Worm (Caenorhabditis elegans) whole organism, L4 larva: ENCODE data around the gene hsp-6.

Experiments used
- F10B5.3 ChIP-seq: sonication (generic microtip); optimal IDR thresholded peaks from 2 replicates; lab custom pipeline; 2016; ENCODE audit warnings: mild to moderate bottlenecking, missing genetic modification characterization, missing compliant biosample characterization
- R02D3.7 ChIP-seq: fragments of 150-350 bp; sonication (generic microtip); optimal IDR thresholded peaks from 3 replicates; lab custom pipeline; 2014; ENCODE audit warnings: missing biosample characterization, missing genetic modification characterization
- ZK337.2 ChIP-seq: fragments of 200-800 bp; sonication (Bioruptor generic); IDR thresholded peaks from 2 replicates; pipeline ENCODE4 v1.3.6; 2022; ENCODE audit warnings: missing genetic modification reagents, missing genetic modification characterization, missing compliant biosample characterization
- aha-1 ChIP-seq: fragments of 150-350 bp; peaks from one replicate; lab custom pipeline; 2014; ENCODE audit warnings: missing biosample characterization, missing genetic modification characterization
- attf-4 ChIP-seq: sonication (generic microtip); optimal IDR thresholded peaks from 3 replicates; lab custom pipeline; 2017; ENCODE audit warnings: missing biosample characterization, missing genetic modification characterization
- ceh-20 ChIP-seq: fragments of 200-800 bp; sonication (Bioruptor generic); IDR thresholded peaks from 2 replicates; pipeline ENCODE4 v1.3.6; 2022; ENCODE audit warnings: missing genetic modification reagents, missing genetic modification characterization, missing compliant biosample characterization
- ceh-32 ChIP-seq: sonication (generic microtip); optimal IDR thresholded peaks from 2 replicates; lab custom pipeline; 2016; ENCODE audit warnings: mild to moderate bottlenecking, missing genetic modification characterization, missing compliant biosample characterization; ENCODE audit not compliant: poor library complexity
- ceh-44 ChIP-seq: fragments of 200-800 bp; sonication (Bioruptor generic); IDR thresholded peaks from 2 replicates; pipeline ENCODE4 v1.3.6; 2022; ENCODE audit warnings: missing genetic modification reagents, missing genetic modification characterization, missing compliant biosample characterization
- ceh-62 ChIP-seq: sonication (generic microtip); optimal IDR thresholded peaks from 2 replicates; lab custom pipeline; 2017; ENCODE audit warnings: missing biosample characterization, missing genetic modification characterization
- daf-12 ChIP-seq: fragments of 150-350 bp; optimal IDR thresholded peaks from 2 replicates; lab custom pipeline; 2014; ENCODE audit warnings: missing biosample characterization, missing genetic modification reagents, missing genetic modification characterization
- daf-16 ChIP-seq, 3 experiments: sonication (generic microtip); optimal IDR thresholded peaks; 2 replicates each; lab custom pipeline; 2016 to 2017; ENCODE audit warnings: missing genetic modification characterization in 3 of 3, missing genetic modification reagents in 3 of 3, mild to moderate bottlenecking in 2 of 3, missing compliant biosample characterization in 2 of 3, missing biosample characterization in 1 of 3, moderate library complexity in 1 of 3
- dve-1 ChIP-seq: sonication (generic microtip); optimal IDR thresholded peaks from 2 replicates; lab custom pipeline; 2017; ENCODE audit warnings: antibody characterized with exemption, mild to moderate bottlenecking, missing genetic modification characterization, missing compliant biosample characterization; ENCODE audit not compliant: insufficient read depth
- hif-1 ChIP-seq, 2 experiments: sonication (generic microtip); optimal IDR thresholded peaks; 2 replicates each; lab custom pipeline; 2016 to 2017; ENCODE audit warnings: missing compliant biosample characterization in 2 of 2, missing genetic modification characterization in 2 of 2, missing genetic modification reagents in 2 of 2, missing genotype in 2 of 2, mild to moderate bottlenecking in 1 of 2
- lin-29 ChIP-seq: fragments of 200-800 bp; sonication (Bioruptor generic); IDR thresholded peaks from 2 replicates; pipeline ENCODE4 v1.3.6; 2022; ENCODE audit warnings: missing genetic modification reagents, missing genetic modification characterization, missing compliant biosample characterization
- mdt-29 ChIP-seq: fragments of 200-800 bp; sonication (Bioruptor generic); IDR thresholded peaks from 2 replicates; pipeline ENCODE4 v1.3.6; 2022; ENCODE audit warnings: missing genetic modification reagents, missing genetic modification characterization, missing compliant biosample characterization
- mes-2 ChIP-seq: sonication (generic microtip); optimal IDR thresholded peaks from 2 replicates; lab custom pipeline; 2016; ENCODE audit warnings: missing genotype, mild to moderate bottlenecking, missing genetic modification characterization, missing compliant biosample characterization; ENCODE audit not compliant: poor library complexity, severe bottlenecking
- nhr-28 ChIP-seq: fragments of 150-350 bp; optimal IDR thresholded peaks from 2 replicates; lab custom pipeline; 2014; ENCODE audit warnings: missing biosample characterization, missing genetic modification characterization
- skn-1 ChIP-seq: fragments of 150-350 bp; optimal IDR thresholded peaks from 2 replicates; lab custom pipeline; 2014; ENCODE audit warnings: missing biosample characterization, missing genetic modification characterization
- snpc-4 ChIP-seq: fragments of 150-350 bp; optimal IDR thresholded peaks from 2 replicates; lab custom pipeline; 2014; ENCODE audit warnings: missing biosample characterization, missing genetic modification characterization
- spr-3 ChIP-seq: fragments of 200-800 bp; sonication (Bioruptor generic); optimal IDR thresholded peaks from 2 replicates; lab custom pipeline; 2018; ENCODE audit warnings: mild to moderate bottlenecking, missing genetic modification characterization, missing compliant biosample characterization
- unc-130 ChIP-seq: sonication (generic microtip); optimal IDR thresholded peaks from 2 replicates; lab custom pipeline; 2016; ENCODE audit warnings: missing genetic modification reagents, missing genetic modification characterization, missing compliant biosample characterization
- unc-62 ChIP-seq, 3 experiments: fragments of 150-350 bp in 1 of 3; sonication (generic microtip); optimal IDR thresholded peaks in 2 of 3; peaks in 1 of 3; 1 replicate in 1 of 3; 2 replicates in 2 of 3; lab custom pipeline; 2014 to 2017; ENCODE audit warnings: missing biosample characterization in 3 of 3, missing genetic modification characterization in 3 of 3, missing genetic modification reagents in 3 of 3, missing genotype in 1 of 3
- vab-7 ChIP-seq: fragments of 200-800 bp; sonication (Bioruptor generic); IDR thresholded peaks from 2 replicates; pipeline ENCODE4 v1.3.6; 2022; ENCODE audit warnings: missing genetic modification reagents, missing genetic modification characterization, missing compliant biosample characterization

Gene hsp-6

DNA sequence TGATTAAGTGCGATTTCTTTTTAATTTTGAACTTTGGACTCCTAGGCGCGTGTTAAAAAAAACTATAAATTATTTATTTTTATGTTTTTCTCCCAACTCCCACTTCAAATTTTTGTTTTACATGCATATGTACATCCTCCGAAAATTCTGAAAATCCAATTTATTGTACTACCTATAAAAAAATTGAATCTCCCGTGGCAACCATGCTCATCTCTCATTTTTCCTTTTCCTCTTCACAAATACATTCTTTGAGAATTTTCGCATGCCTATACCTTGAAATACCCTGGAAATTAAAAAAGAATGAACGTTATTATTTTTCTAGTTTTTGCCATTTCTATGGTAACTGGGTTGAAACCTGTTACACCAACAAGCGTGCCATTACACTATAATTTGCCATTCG, 37.7 kb downstream of the hsp-6 start, which contains the start of gene R02F11.10:
Gene R02F11.10 (plus strand): TSS at position 301 of the 400 bp plus-strand sequence.
- no peak for TF ChIP-seq lin-29 (GFP tag; lab: Robert Waterston, UW)
- TF ChIP-seq mes-2 (tag; lab: Kevin White, UChicago): no peak
- TF ChIP-seq ceh-62 (tag; lab: Kevin White, UChicago): no peak
- no peak for TF ChIP-seq dve-1
- TF ChIP-seq attf-4 (tag; lab: Kevin White, UChicago): no peak
- TF ChIP-seq daf-12 (tag; lab: Kevin White, UChicago): no peak
- TF ChIP-seq daf-16 (GFP tag; optimal IDR thresholded peaks at IDR 0.05; lab: Kevin White, UChicago): no peak
- TF ChIP-seq daf-16 (tag; optimal IDR thresholded peaks at IDR 0.05; lab: Kevin White, UChicago): no peak
- peak; percentile 37 for TF ChIP-seq aha-1 (tag; lab: Kevin White, UChicago)
- TF ChIP-seq, all 104 proteins: peak for 1

DNA sequence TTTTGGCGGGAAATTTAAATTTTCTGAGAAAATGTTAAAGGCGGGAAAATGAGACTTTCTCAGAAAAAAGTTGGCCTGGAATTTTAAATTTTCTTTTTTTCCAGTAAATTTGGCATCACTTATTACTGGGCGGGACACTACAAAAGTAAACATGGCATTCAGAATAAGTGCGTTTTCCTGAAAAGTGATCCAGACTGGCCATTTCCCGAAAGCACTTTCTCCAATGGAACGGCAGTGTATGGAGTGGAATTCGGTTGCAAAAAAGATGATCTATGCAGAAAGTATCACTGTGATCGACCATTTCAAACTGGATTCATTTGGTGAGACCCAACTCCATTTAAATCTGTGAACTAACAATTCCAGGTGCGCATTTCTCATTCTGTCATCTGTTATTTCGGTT, 38.7 kb downstream of the hsp-6 start:
- TF ChIP-seq unc-62 (GFP tag; optimal IDR thresholded peaks at IDR 0.05 in 1 of 2; lab: Kevin White, UChicago) (peak in 1 of 2 experiments; percentile 32), unc-62 (tag; optimal IDR thresholded peaks at IDR 0.05; lab: Kevin White, UChicago) (no peak), R02D3.7 (tag; lab: Kevin White, UChicago) (no peak), aha-1 (tag; lab: Kevin White, UChicago) (peak; percentile 91), nhr-28 (no peak), vab-7 (GFP tag; lab: Robert Waterston, UW) (no peak), skn-1 (tag; lab: Kevin White, UChicago) (no peak), hif-1 (tag; optimal IDR thresholded peaks at IDR 0.05; lab: Kevin White, UChicago) (no peak)

DNA sequence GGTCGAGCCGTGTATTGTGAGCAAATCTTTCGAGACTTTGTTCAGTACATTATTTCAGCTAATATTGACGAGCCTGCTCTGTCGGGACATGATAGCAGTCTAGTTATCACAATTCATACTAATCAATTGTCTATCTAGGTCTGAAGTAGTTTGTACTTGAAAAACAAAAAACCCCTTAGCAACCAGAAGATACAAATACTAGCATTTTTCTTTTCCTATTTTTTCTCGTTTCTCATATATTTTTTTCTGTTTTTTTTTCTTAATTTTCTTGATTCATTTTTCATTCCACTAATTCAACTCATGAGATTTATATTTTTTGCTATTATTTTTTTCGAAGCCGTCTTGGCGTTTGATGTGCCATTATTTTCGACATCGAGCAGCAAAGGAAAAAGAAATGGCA, 39.4 kb downstream of the hsp-6 start, which contains the start of gene R02F11.9:
Gene R02F11.9 (plus strand): TSS at position 301 of the 400 bp plus-strand sequence.
- no peak for TF ChIP-seq ceh-32 (tag; lab: Kevin White, UChicago)

DNA sequence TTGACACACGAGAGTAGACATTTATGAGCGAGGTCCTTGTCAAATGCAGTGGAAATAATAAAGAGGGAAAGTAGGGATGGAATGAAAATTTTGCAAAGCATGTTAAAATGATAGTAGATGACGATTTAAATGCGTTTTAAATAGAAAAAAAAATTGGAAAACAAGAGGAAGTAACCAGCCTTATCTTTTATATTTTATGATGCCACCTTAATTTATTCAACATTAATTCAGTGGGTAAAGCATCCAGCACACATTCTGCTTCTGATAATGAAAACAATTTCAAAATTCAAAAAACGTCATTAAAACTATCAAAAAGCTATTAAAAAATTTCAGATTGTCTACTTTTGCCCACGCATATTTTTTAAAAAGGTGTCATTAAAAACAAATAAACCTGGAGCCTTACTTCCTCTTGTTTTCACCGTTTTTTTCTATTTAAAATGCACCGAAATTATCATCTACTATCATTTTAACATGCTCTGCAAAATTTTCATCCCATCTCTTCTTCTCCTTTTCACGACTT, 41.2 kb downstream of the hsp-6 start, which contains the start of the genes Y60C6A.2 and Y60C6A.3:
Gene Y60C6A.2 (minus strand): TSS at position 101 of the 520 bp plus-strand sequence.
Gene Y60C6A.3 (plus strand): TSS at position 470 of the 520 bp plus-strand sequence.
- no peak for TF ChIP-seq unc-130
- TF ChIP-seq F10B5.3 (tag; lab: Kevin White, UChicago): no peak
- no peak for TF ChIP-seq snpc-4 (tag; lab: Kevin White, UChicago)
- TF ChIP-seq aha-1 (tag; lab: Kevin White, UChicago): peak; percentile 44
- no peak for TF ChIP-seq ZK337.2 (GFP tag; lab: Robert Waterston, UW)

DNA sequence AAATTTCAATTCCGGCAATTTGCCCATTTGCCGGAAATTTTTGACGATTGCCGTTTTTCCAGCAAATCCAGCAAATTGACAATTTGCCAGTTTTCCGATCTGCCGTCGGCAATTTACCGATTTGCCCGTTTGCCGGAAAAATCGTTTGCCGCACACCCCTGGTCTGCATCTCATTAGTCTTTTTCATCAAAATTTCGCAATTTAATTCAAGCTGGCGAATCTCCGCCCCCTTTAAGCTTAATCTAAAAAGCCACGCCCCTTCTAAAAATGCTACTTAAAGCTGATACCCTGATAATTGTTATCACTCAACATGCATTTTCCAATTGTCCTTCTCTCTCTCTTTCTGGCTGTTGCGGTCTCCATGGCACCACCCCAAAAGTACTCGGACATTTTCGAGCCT, 43.2 kb downstream of the hsp-6 start, which contains the start of gene Y60C6A.1:
Gene Y60C6A.1 (plus strand): TSS at position 301 of the 400 bp plus-strand sequence.
- TF ChIP-seq aha-1 (tag; lab: Kevin White, UChicago) (peak; percentile 59), mdt-29 (GFP tag; lab: Robert Waterston, UW) (no peak)

DNA sequence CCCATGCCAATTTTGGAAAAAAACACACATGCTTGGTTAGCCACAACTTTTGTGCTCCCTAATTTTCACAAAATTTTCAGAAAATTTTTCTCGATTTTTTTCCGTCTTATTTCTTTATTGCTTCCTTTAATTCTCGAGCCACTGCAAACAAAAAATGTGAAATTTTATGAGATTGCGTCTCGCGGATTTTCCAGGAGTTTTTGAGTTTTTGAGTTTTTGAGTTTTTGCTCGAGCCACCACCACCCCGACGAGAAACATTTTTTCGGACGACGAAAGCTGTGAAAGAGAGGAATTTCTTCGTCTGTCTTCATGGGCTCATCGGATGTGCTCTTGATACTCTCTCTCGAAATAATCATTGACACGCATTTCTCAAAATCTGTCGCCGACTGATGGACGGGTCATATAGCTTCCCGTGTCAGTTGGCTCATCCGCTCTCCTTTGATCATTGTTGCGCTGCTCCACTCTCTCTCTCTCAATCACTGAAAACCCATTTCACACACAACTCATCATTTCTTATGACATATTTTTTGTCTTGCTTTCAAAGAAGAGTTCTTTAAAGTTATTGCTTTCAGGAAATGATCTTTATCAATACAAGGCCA, 49.1 kb downstream of the hsp-6 start, which contains the start of gene C18G1.1:
Gene C18G1.1 (plus strand): TSS at position 573 of the 599 bp plus-strand sequence.
- peak in 1 of 2 experiments; percentile 94 for TF ChIP-seq unc-62 (GFP tag; optimal IDR thresholded peaks at IDR 0.05 in 1 of 2; lab: Kevin White, UChicago)
- no peak for TF ChIP-seq unc-62 (tag; optimal IDR thresholded peaks at IDR 0.05; lab: Kevin White, UChicago)
- no peak for TF ChIP-seq spr-3

DNA sequence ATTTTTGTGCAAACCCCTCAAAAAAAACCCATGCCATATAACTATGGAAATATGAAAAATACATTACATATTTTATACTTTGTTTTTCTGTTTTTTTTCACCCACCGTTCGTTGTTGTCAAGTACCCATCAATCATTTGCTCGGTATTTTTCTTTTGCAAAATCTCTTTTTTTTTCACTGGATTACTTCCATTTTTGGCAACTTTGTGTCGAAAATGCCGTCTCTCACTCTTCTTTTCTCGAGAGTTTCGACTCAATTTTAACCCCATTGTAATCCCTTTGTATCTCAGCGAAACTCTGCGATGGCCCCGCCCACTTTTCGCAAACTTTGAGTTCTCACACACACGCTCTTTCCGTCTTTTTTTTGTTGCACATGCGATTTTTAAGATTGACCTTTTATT, 51.4 kb downstream of the hsp-6 start:
- TF ChIP-seq unc-62 (GFP tag; optimal IDR thresholded peaks at IDR 0.05 in 1 of 2; lab: Kevin White, UChicago) (peak in 1 of 2 experiments; percentile 68), unc-62 (tag; optimal IDR thresholded peaks at IDR 0.05; lab: Kevin White, UChicago) (no peak), ceh-20 (GFP tag; lab: Robert Waterston, UW) (0 out of 2 replicates have a peak, but pooled peaks have one; percentile 32), ceh-44 (no peak)
- TF ChIP-seq, all 104 proteins: peak for 2
